Worm (Caenorhabditis elegans) whole organism, L4 larva: ENCODE measurements around the gene srz-20.

Source experiments
- D1046.2 ChIP-seq: fragments of 200-800 bp; sonication (Bioruptor generic); IDR thresholded peaks from 2 replicates; pipeline ENCODE4 v1.3.6; 2022; ENCODE audit warnings: missing genetic modification characterization, missing compliant biosample characterization
- R02D3.7 ChIP-seq: fragments of 150-350 bp; sonication (generic microtip); optimal IDR thresholded peaks from 3 replicates; lab custom pipeline; 2014; ENCODE audit warnings: missing biosample characterization, missing genetic modification characterization
- T26A8.4 ChIP-seq: fragments of 200-800 bp; sonication (Bioruptor generic); IDR thresholded peaks from 2 replicates; pipeline ENCODE4 v1.3.6; 2022; ENCODE audit warnings: missing genetic modification characterization, missing compliant biosample characterization
- Y105C5A.15 ChIP-seq: fragments of 200-800 bp; sonication (Bioruptor generic); IDR thresholded peaks from 2 replicates; pipeline ENCODE4 v1.3.6; 2022; ENCODE audit warnings: missing genetic modification characterization, missing compliant biosample characterization
- Y5F2A.4 ChIP-seq: fragments of 200-800 bp; sonication (Bioruptor generic); optimal IDR thresholded peaks from 2 replicates; lab custom pipeline; 2018; ENCODE audit warnings: mild to moderate bottlenecking, missing genetic modification characterization, missing compliant biosample characterization
- aly-2 ChIP-seq: sonication (generic microtip); optimal IDR thresholded peaks from 2 replicates; lab custom pipeline; 2018; ENCODE audit warnings: missing biosample characterization, missing genetic modification characterization
- arid-1 ChIP-seq: fragments of 200-800 bp; sonication (Bioruptor generic); conservative IDR thresholded peaks from 2 replicates; pipeline ENCODE4 v1.3.6; 2022; ENCODE audit warnings: missing genetic modification reagents, missing genetic modification characterization, missing compliant biosample characterization
- ceh-20 ChIP-seq: fragments of 200-800 bp; sonication (Bioruptor generic); IDR thresholded peaks from 2 replicates; pipeline ENCODE4 v1.3.6; 2022; ENCODE audit warnings: missing genetic modification reagents, missing genetic modification characterization, missing compliant biosample characterization
- ceh-62 ChIP-seq: sonication (generic microtip); optimal IDR thresholded peaks from 2 replicates; lab custom pipeline; 2017; ENCODE audit warnings: missing biosample characterization, missing genetic modification characterization
- cey-2 ChIP-seq: sonication (generic microtip); optimal IDR thresholded peaks from 3 replicates; lab custom pipeline; 2017; ENCODE audit warnings: missing genetic modification characterization, mild to moderate bottlenecking, missing compliant biosample characterization, antibody characterized with exemption, borderline replicate concordance; ENCODE audit not compliant: insufficient read depth
- daf-16 ChIP-seq, 3 experiments: sonication (generic microtip); optimal IDR thresholded peaks; 2 replicates each; lab custom pipeline; 2016 to 2017; ENCODE audit warnings: missing genetic modification characterization in 3 of 3, missing genetic modification reagents in 3 of 3, mild to moderate bottlenecking in 2 of 3, missing compliant biosample characterization in 2 of 3, missing biosample characterization in 1 of 3, moderate library complexity in 1 of 3
- daf-8 ChIP-seq: fragments of 200-800 bp; sonication (Bioruptor generic); IDR thresholded peaks from 2 replicates; pipeline ENCODE4 v1.3.6; 2022; ENCODE audit warnings: missing genetic modification characterization, missing compliant biosample characterization
- dmd-6 ChIP-seq: fragments of 200-800 bp; sonication (Bioruptor generic); IDR thresholded peaks from 2 replicates; pipeline ENCODE4 v1.3.6; 2022; ENCODE audit warnings: missing genetic modification reagents, missing genetic modification characterization, missing compliant biosample characterization
- duxl-1 ChIP-seq: sonication (generic microtip); optimal IDR thresholded peaks from 2 replicates; lab custom pipeline; 2016; ENCODE audit warnings: mild to moderate bottlenecking, missing genetic modification characterization, moderate library complexity, missing compliant biosample characterization; ENCODE audit not compliant: poor library complexity
- dve-1 ChIP-seq: sonication (generic microtip); optimal IDR thresholded peaks from 2 replicates; lab custom pipeline; 2017; ENCODE audit warnings: antibody characterized with exemption, mild to moderate bottlenecking, missing genetic modification characterization, missing compliant biosample characterization; ENCODE audit not compliant: insufficient read depth
- fkh-10 ChIP-seq: fragments of 150-350 bp; optimal IDR thresholded peaks from 2 replicates; lab custom pipeline; 2014; ENCODE audit warnings: missing biosample characterization, missing genetic modification reagents, missing genetic modification characterization
- hif-1 ChIP-seq, 2 experiments: sonication (generic microtip); optimal IDR thresholded peaks; 2 replicates each; lab custom pipeline; 2016 to 2017; ENCODE audit warnings: missing compliant biosample characterization in 2 of 2, missing genetic modification characterization in 2 of 2, missing genetic modification reagents in 2 of 2, missing genotype in 2 of 2, mild to moderate bottlenecking in 1 of 2
- hlh-30 ChIP-seq: sonication (generic microtip); optimal IDR thresholded peaks from 2 replicates; lab custom pipeline; 2017; ENCODE audit warnings: antibody characterized with exemption, mild to moderate bottlenecking, missing genetic modification characterization, missing compliant biosample characterization; ENCODE audit not compliant: insufficient read depth
- lim-7 ChIP-seq: fragments of 200-800 bp; sonication (Bioruptor generic); IDR thresholded peaks from 2 replicates; pipeline ENCODE4 v1.3.6; 2022; ENCODE audit warnings: missing genetic modification characterization, missing compliant biosample characterization
- lin-1 ChIP-seq: fragments of 200-800 bp; sonication (Bioruptor generic); IDR thresholded peaks from 2 replicates; pipeline ENCODE4 v1.3.6; 2022; ENCODE audit warnings: missing genetic modification reagents, missing genetic modification characterization, missing compliant biosample characterization
- lin-29 ChIP-seq: fragments of 200-800 bp; sonication (Bioruptor generic); IDR thresholded peaks from 2 replicates; pipeline ENCODE4 v1.3.6; 2022; ENCODE audit warnings: missing genetic modification reagents, missing genetic modification characterization, missing compliant biosample characterization
- mdl-1 ChIP-seq, 2 experiments: fragments of 150-350 bp in 1 of 2; sonication (generic microtip) in 1 of 2; optimal IDR thresholded peaks; 2 replicates each; lab custom pipeline; 2014 to 2017; ENCODE audit warnings: missing biosample characterization in 2 of 2, missing genetic modification characterization in 2 of 2
- mep-1 ChIP-seq: fragments of 150-350 bp; sonication (generic microtip); optimal IDR thresholded peaks from 3 replicates; lab custom pipeline; 2014; ENCODE audit warnings: missing biosample characterization, missing genetic modification characterization
- mes-2 ChIP-seq: sonication (generic microtip); optimal IDR thresholded peaks from 2 replicates; lab custom pipeline; 2016; ENCODE audit warnings: missing genotype, mild to moderate bottlenecking, missing genetic modification characterization, missing compliant biosample characterization; ENCODE audit not compliant: poor library complexity, severe bottlenecking
- mxl-2 ChIP-seq: fragments of 200-800 bp; sonication (Bioruptor generic); conservative IDR thresholded peaks from 2 replicates; pipeline ENCODE4 v1.3.6; 2022; ENCODE audit warnings: missing genetic modification reagents, missing genetic modification characterization, missing compliant biosample characterization
- mxl-3 ChIP-seq: fragments of 200-800 bp; sonication (Bioruptor generic); optimal IDR thresholded peaks from 2 replicates; lab custom pipeline; 2018; ENCODE audit warnings: mild to moderate bottlenecking, missing genetic modification characterization, missing compliant biosample characterization
- nhr-10 ChIP-seq: fragments of 150-350 bp; optimal IDR thresholded peaks from 2 replicates; lab custom pipeline; 2014; ENCODE audit warnings: missing biosample characterization, missing genetic modification characterization
- nhr-11 ChIP-seq: fragments of 150-350 bp; optimal IDR thresholded peaks from 2 replicates; lab custom pipeline; 2014; ENCODE audit warnings: missing biosample characterization, missing genetic modification characterization
- nhr-237 ChIP-seq: sonication (generic microtip); optimal IDR thresholded peaks from 2 replicates; lab custom pipeline; 2017; ENCODE audit warnings: missing biosample characterization, missing genetic modification characterization
- nhr-25 ChIP-seq: sonication (generic microtip); optimal IDR thresholded peaks from 2 replicates; lab custom pipeline; 2017; ENCODE audit warnings: missing genetic modification characterization, mild to moderate bottlenecking, missing compliant biosample characterization, antibody characterized with exemption, moderate library complexity, borderline replicate concordance; ENCODE audit not compliant: insufficient read depth
- nhr-28 ChIP-seq: fragments of 150-350 bp; optimal IDR thresholded peaks from 2 replicates; lab custom pipeline; 2014; ENCODE audit warnings: missing biosample characterization, missing genetic modification characterization
- nhr-41 ChIP-seq: fragments of 200-800 bp; sonication (Bioruptor generic); IDR thresholded peaks from 2 replicates; pipeline ENCODE4 v1.3.6; 2022; ENCODE audit warnings: missing genetic modification reagents, missing genetic modification characterization, missing compliant biosample characterization
- nhr-48 ChIP-seq: sonication (generic microtip); optimal IDR thresholded peaks from 2 replicates; lab custom pipeline; 2016; ENCODE audit warnings: mild to moderate bottlenecking, missing genetic modification characterization, missing compliant biosample characterization
- nhr-6 ChIP-seq: fragments of 150-350 bp; optimal IDR thresholded peaks from 2 replicates; lab custom pipeline; 2014; ENCODE audit warnings: missing biosample characterization, missing genetic modification characterization
- nhr-76 ChIP-seq: fragments of 150-350 bp; optimal IDR thresholded peaks from 2 replicates; lab custom pipeline; 2014; ENCODE audit warnings: missing biosample characterization, missing genetic modification characterization
- pha-4 ChIP-seq, 2 experiments: fragments of 150-350 bp in 1 of 2; fragments of 200-800 bp in 1 of 2; sonication (Bioruptor generic) in 1 of 2; IDR thresholded peaks in 1 of 2; optimal IDR thresholded peaks in 1 of 2; 2 replicates each; pipeline versions ENCODE4 v1.3.6 to Lab custom; 2014 to 2022; ENCODE audit warnings: missing genetic modification characterization in 2 of 2, missing genetic modification reagents in 2 of 2, missing biosample characterization in 1 of 2, missing compliant biosample characterization in 1 of 2
- php-3 ChIP-seq: fragments of 200-800 bp; sonication (Bioruptor generic); IDR thresholded peaks from 2 replicates; pipeline ENCODE4 v1.3.6; 2022; ENCODE audit warnings: missing genetic modification reagents, missing genetic modification characterization, missing compliant biosample characterization
- pqm-1 ChIP-seq: sonication (generic microtip); optimal IDR thresholded peaks from 2 replicates; lab custom pipeline; 2017; ENCODE audit warnings: missing biosample characterization, missing genetic modification characterization
- set-16 ChIP-seq: fragments of 200-800 bp; sonication (Bioruptor generic); IDR thresholded peaks from 2 replicates; pipeline ENCODE4 v1.3.6; 2022; ENCODE audit warnings: missing genetic modification reagents, missing genetic modification characterization, missing compliant biosample characterization
- skn-1 ChIP-seq: fragments of 150-350 bp; optimal IDR thresholded peaks from 2 replicates; lab custom pipeline; 2014; ENCODE audit warnings: missing biosample characterization, missing genetic modification characterization
- snpc-4 ChIP-seq: fragments of 150-350 bp; optimal IDR thresholded peaks from 2 replicates; lab custom pipeline; 2014; ENCODE audit warnings: missing biosample characterization, missing genetic modification characterization
- spr-1 ChIP-seq: sonication (generic microtip); optimal IDR thresholded peaks from 2 replicates; lab custom pipeline; 2016; ENCODE audit warnings: mild to moderate bottlenecking, missing genetic modification characterization, missing compliant biosample characterization
- tra-1 ChIP-seq: fragments of 200-800 bp; sonication (Bioruptor generic); IDR thresholded peaks from 2 replicates; pipeline ENCODE4 v1.3.6; 2022; ENCODE audit warnings: missing genetic modification reagents, missing genetic modification characterization, missing compliant biosample characterization
- unc-130 ChIP-seq: sonication (generic microtip); optimal IDR thresholded peaks from 2 replicates; lab custom pipeline; 2016; ENCODE audit warnings: missing genetic modification reagents, missing genetic modification characterization, missing compliant biosample characterization
- unc-62 ChIP-seq, 3 experiments: fragments of 150-350 bp in 1 of 3; sonication (generic microtip); optimal IDR thresholded peaks in 2 of 3; peaks in 1 of 3; 1 replicate in 1 of 3; 2 replicates in 2 of 3; lab custom pipeline; 2014 to 2017; ENCODE audit warnings: missing biosample characterization in 3 of 3, missing genetic modification characterization in 3 of 3, missing genetic modification reagents in 3 of 3, missing genotype in 1 of 3
- zag-1 ChIP-seq: fragments of 150-350 bp; optimal IDR thresholded peaks from 2 replicates; lab custom pipeline; 2014; ENCODE audit warnings: missing biosample characterization, missing genetic modification characterization
- zfp-3 ChIP-seq: fragments of 200-800 bp; sonication (Bioruptor generic); conservative IDR thresholded peaks from 2 replicates; pipeline ENCODE4 v1.3.6; 2022; ENCODE audit warnings: missing genetic modification reagents, missing genetic modification characterization, missing compliant biosample characterization

The srz-20 gene

ce11 chrIV:3874417-3874816 lies 41.0 kb upstream of the srz-20 start (continued):
- no peak for TF ChIP-seq nhr-48 (tag; lab: Kevin White, UChicago)

ce11 chrIV:3875260-3875659 lies 40.1 kb upstream of the srz-20 start:
- TF ChIP-seq unc-130 (GFP tag; lab: Kevin White, UChicago) (no peak), pha-4 (GFP tag; IDR thresholded peaks at IDR 0.05; lab: Robert Waterston, UW) (no peak), pha-4 (tag; optimal IDR thresholded peaks at IDR 0.05; lab: Kevin White, UChicago) (peak; percentile 38), nhr-11 (tag; lab: Kevin White, UChicago) (no peak), ceh-20 (0 out of 2 replicates have a peak, but pooled peaks have one; percentile 45), cey-2 (no peak), set-16 (GFP tag; lab: Robert Waterston, UW) (peak; percentile 57), daf-16 (GFP tag; optimal IDR thresholded peaks at IDR 0.05; lab: Kevin White, UChicago) (peak in 1 of 2 experiments; percentile 7), daf-16 (tag; optimal IDR thresholded peaks at IDR 0.05; lab: Kevin White, UChicago) (peak; percentile 78), Y5F2A.4 (no peak), lin-29 (GFP tag; lab: Robert Waterston, UW) (no peak), nhr-10 (tag; lab: Kevin White, UChicago) (no peak), nhr-41 (GFP tag; lab: Robert Waterston, UW) (no peak), ceh-62 (tag; lab: Kevin White, UChicago) (no peak), nhr-76 (tag; lab: Kevin White, UChicago) (no peak), D1046.2 (GFP tag; lab: Robert Waterston, UW) (no peak), nhr-25 (no peak), lim-7 (GFP tag; lab: Robert Waterston, UW) (no peak), unc-62 (GFP tag; optimal IDR thresholded peaks at IDR 0.05 in 1 of 2; lab: Kevin White, UChicago) (no peak), unc-62 (tag; optimal IDR thresholded peaks at IDR 0.05; lab: Kevin White, UChicago) (no peak), mep-1 (tag; lab: Kevin White, UChicago) (peak; percentile 68), hlh-30 (tag; lab: Kevin White, UChicago) (peak; percentile 73), pqm-1 (tag; lab: Kevin White, UChicago) (peak; percentile 24), R02D3.7 (tag; lab: Kevin White, UChicago) (no peak), mxl-3 (GFP tag; lab: Kevin White, UChicago) (no peak), skn-1 (tag; lab: Kevin White, UChicago) (no peak), dve-1 (tag; lab: Kevin White, UChicago) (peak; percentile 70), snpc-4 (tag; lab: Kevin White, UChicago) (no peak), hif-1 (tag; optimal IDR thresholded peaks at IDR 0.05; lab: Kevin White, UChicago) (peak in 1 of 2 experiments; percentile 41), T26A8.4 (no peak), nhr-6 (tag; lab: Kevin White, UChicago) (peak; percentile 86), php-3 (peak; percentile 70), mxl-2 (GFP tag; lab: Robert Waterston, UW) (no peak), tra-1 (GFP tag; lab: Robert Waterston, UW) (no peak), fkh-10 (no peak), zfp-3 (no peak), mdl-1 (tag; optimal IDR thresholded peaks at IDR 0.05; lab: Kevin White, UChicago) (peak in 1 of 2 experiments; percentile 44), daf-8 (GFP tag; lab: Robert Waterston, UW) (no peak), nhr-28 (tag; lab: Kevin White, UChicago) (peak; percentile 7), duxl-1 (no peak), spr-1 (no peak), arid-1 (GFP tag; lab: Robert Waterston, UW) (no peak), nhr-237 (no peak), mes-2 (tag; lab: Kevin White, UChicago) (peak; percentile 57), Y105C5A.15 (GFP tag; lab: Robert Waterston, UW) (no peak), aly-2 (no peak), zag-1 (tag; lab: Kevin White, UChicago) (no peak), lin-1 (GFP tag; lab: Robert Waterston, UW) (no peak), dmd-6 (peak; percentile 73)
